Worm (Caenorhabditis elegans) whole organism, L3 larva: Measurements from ENCODE around the gene vha-13.
"Not testable (repeated sequence)": the region's sequence is repeated elsewhere in the genome, so short reads cannot be mapped to it uniquely, and the experiment has no call there.

Experiments
- ZK546.5 ChIP-seq: sonication (generic microtip); optimal IDR thresholded peaks from 2 replicates; lab custom pipeline; 2017; ENCODE audit warnings: missing biosample characterization, missing genetic modification characterization
- ama-1 ChIP-seq: fragments of 150-350 bp; optimal IDR thresholded peaks from 2 replicates; lab custom pipeline; 2018
- elt-1 ChIP-seq: fragments of 150-350 bp; optimal IDR thresholded peaks from 2 replicates; lab custom pipeline; 2014; ENCODE audit warnings: missing biosample characterization, missing genetic modification characterization
- fos-1 ChIP-seq: fragments of 150-350 bp; optimal IDR thresholded peaks from 2 replicates; lab custom pipeline; 2014; ENCODE audit warnings: missing biosample characterization, missing genetic modification characterization
- lin-15B ChIP-seq: fragments of 150-350 bp; optimal IDR thresholded peaks from 2 replicates; lab custom pipeline; 2014; ENCODE audit warnings: missing biosample characterization, missing genetic modification characterization
- lin-39 ChIP-seq: fragments of 150-350 bp; optimal IDR thresholded peaks from 2 replicates; lab custom pipeline; 2018; ENCODE audit warnings: missing biosample characterization, missing genetic modification reagents, missing genetic modification characterization
- nfya-1 ChIP-seq: sonication (generic microtip); optimal IDR thresholded peaks from 2 replicates; lab custom pipeline; 2017; ENCODE audit warnings: missing genetic modification characterization, mild to moderate bottlenecking, missing compliant biosample characterization, antibody characterized with exemption, moderate library complexity; ENCODE audit not compliant: insufficient read depth
- nhr-11 ChIP-seq: fragments of 150-350 bp; optimal IDR thresholded peaks from 2 replicates; lab custom pipeline; 2014; ENCODE audit warnings: missing biosample characterization, missing genetic modification characterization
- nhr-12 ChIP-seq: fragments of 150-350 bp; optimal IDR thresholded peaks from 2 replicates; lab custom pipeline; 2014; ENCODE audit warnings: missing biosample characterization, missing genetic modification characterization
- nhr-43 ChIP-seq: sonication (generic microtip); optimal IDR thresholded peaks from 2 replicates; lab custom pipeline; 2016; ENCODE audit warnings: mild to moderate bottlenecking, missing genetic modification characterization, missing compliant biosample characterization; ENCODE audit not compliant: poor library complexity, severe bottlenecking
- nhr-76 ChIP-seq: fragments of 150-350 bp; sonication (generic microtip); optimal IDR thresholded peaks from 5 replicates; lab custom pipeline; 2014; ENCODE audit warnings: missing biosample characterization, missing genetic modification characterization
- skn-1 ChIP-seq: fragments of 150-350 bp; optimal IDR thresholded peaks from 2 replicates; lab custom pipeline; 2014; ENCODE audit warnings: missing biosample characterization, missing genetic modification characterization
- unc-62 ChIP-seq: fragments of 150-350 bp; sonication (generic microtip); optimal IDR thresholded peaks from 4 replicates; lab custom pipeline; 2014; ENCODE audit warnings: missing biosample characterization, missing genetic modification reagents, missing genetic modification characterization
- ztf-11 ChIP-seq: fragments of 150-350 bp; optimal IDR thresholded peaks from 2 replicates; lab custom pipeline; 2014; ENCODE audit warnings: missing biosample characterization, missing genetic modification characterization

ce11 chrV:14308164-14308563, 43.3 kb upstream of the vha-13 start, which contains the start of gene spig-5:
- TF ChIP-seq ZK546.5 (tag; lab: Kevin White, UChicago); ama-1; nfya-1; nhr-43 (tag; lab: Kevin White, UChicago); nhr-11; skn-1 (tag; lab: Kevin White, UChicago); fos-1; elt-1 (tag; lab: Kevin White, UChicago); unc-62 (GFP tag; lab: Kevin White, UChicago); lin-15B (tag; lab: Kevin White, UChicago); lin-39 (tag; lab: Kevin White, UChicago); ztf-11; nhr-12 (tag; lab: Kevin White, UChicago); nhr-76: not testable (repeated sequence)
